Worm (Caenorhabditis elegans) whole organism, L4 larva: Measurements from ENCODE around the gene C34F6.9.

Source experiments
- D1046.2 ChIP-seq: fragments of 200-800 bp; sonication (Bioruptor generic); IDR thresholded peaks from 2 replicates; pipeline ENCODE4 v1.3.6; 2022; ENCODE audit warnings: missing genetic modification characterization, missing compliant biosample characterization
- F26F4.8 ChIP-seq: fragments of 200-800 bp; sonication (Bioruptor generic); conservative IDR thresholded peaks from 2 replicates; pipeline ENCODE4 v1.3.6; 2022; ENCODE audit warnings: missing genetic modification characterization, missing compliant biosample characterization
- F37D6.2 ChIP-seq: sonication (generic microtip); optimal IDR thresholded peaks from 2 replicates; lab custom pipeline; 2016; ENCODE audit warnings: mild to moderate bottlenecking, missing genetic modification characterization, missing compliant biosample characterization
- F44E2.7 ChIP-seq: fragments of 200-800 bp; sonication (Bioruptor generic); IDR thresholded peaks from 2 replicates; pipeline ENCODE4 v2.1.2; 2022; ENCODE audit warnings: missing genetic modification characterization, missing compliant biosample characterization
- T20F7.1 ChIP-seq: fragments of 200-800 bp; sonication (Bioruptor generic); optimal IDR thresholded peaks from 2 replicates; lab custom pipeline; 2018; ENCODE audit warnings: mild to moderate bottlenecking, missing genetic modification characterization, missing compliant biosample characterization
- Y75B8A.6 ChIP-seq: fragments of 200-800 bp; sonication (Bioruptor generic); IDR thresholded peaks from 2 replicates; pipeline ENCODE4 v1.3.6; 2022; ENCODE audit warnings: missing genetic modification reagents, missing genetic modification characterization, missing compliant biosample characterization
- ZK546.5 ChIP-seq, 2 experiments: sonication (generic microtip); optimal IDR thresholded peaks; 2 replicates each; lab custom pipeline; 2017; ENCODE audit warnings: missing biosample characterization in 2 of 2, missing genetic modification characterization in 2 of 2
- attf-4 ChIP-seq: sonication (generic microtip); optimal IDR thresholded peaks from 3 replicates; lab custom pipeline; 2017; ENCODE audit warnings: missing biosample characterization, missing genetic modification characterization
- ceh-20 ChIP-seq: fragments of 200-800 bp; sonication (Bioruptor generic); IDR thresholded peaks from 2 replicates; pipeline ENCODE4 v1.3.6; 2022; ENCODE audit warnings: missing genetic modification reagents, missing genetic modification characterization, missing compliant biosample characterization
- ceh-28 ChIP-seq: fragments of 150-350 bp; optimal IDR thresholded peaks from 2 replicates; lab custom pipeline; 2014; ENCODE audit warnings: missing biosample characterization, missing genetic modification reagents, missing genetic modification characterization
- ceh-32 ChIP-seq: sonication (generic microtip); optimal IDR thresholded peaks from 2 replicates; lab custom pipeline; 2016; ENCODE audit warnings: mild to moderate bottlenecking, missing genetic modification characterization, missing compliant biosample characterization; ENCODE audit not compliant: poor library complexity
- ceh-44 ChIP-seq: fragments of 200-800 bp; sonication (Bioruptor generic); IDR thresholded peaks from 2 replicates; pipeline ENCODE4 v1.3.6; 2022; ENCODE audit warnings: missing genetic modification reagents, missing genetic modification characterization, missing compliant biosample characterization
- ceh-62 ChIP-seq: sonication (generic microtip); optimal IDR thresholded peaks from 2 replicates; lab custom pipeline; 2017; ENCODE audit warnings: missing biosample characterization, missing genetic modification characterization
- ceh-82 ChIP-seq: sonication (generic microtip); optimal IDR thresholded peaks from 2 replicates; lab custom pipeline; 2017; ENCODE audit warnings: missing biosample characterization, missing genetic modification characterization
- ces-1 ChIP-seq: fragments of 150-350 bp; sonication (generic microtip); optimal IDR thresholded peaks from 4 replicates; lab custom pipeline; 2014; ENCODE audit warnings: missing biosample characterization, missing genetic modification reagents, missing genetic modification characterization
- cey-2 ChIP-seq: sonication (generic microtip); optimal IDR thresholded peaks from 3 replicates; lab custom pipeline; 2017; ENCODE audit warnings: missing genetic modification characterization, mild to moderate bottlenecking, missing compliant biosample characterization, antibody characterized with exemption, borderline replicate concordance; ENCODE audit not compliant: insufficient read depth
- ctbp-1 ChIP-seq: fragments of 200-800 bp; sonication (Bioruptor generic); IDR thresholded peaks from 2 replicates; pipeline ENCODE4 v1.3.6; 2022; ENCODE audit warnings: missing genetic modification reagents, missing genetic modification characterization, missing compliant biosample characterization
- daf-19 ChIP-seq: fragments of 200-800 bp; sonication (Bioruptor generic); conservative IDR thresholded peaks from 2 replicates; pipeline ENCODE4 v1.3.6; 2022; ENCODE audit warnings: missing genetic modification characterization, missing compliant biosample characterization
- duxl-1 ChIP-seq: sonication (generic microtip); optimal IDR thresholded peaks from 2 replicates; lab custom pipeline; 2016; ENCODE audit warnings: mild to moderate bottlenecking, missing genetic modification characterization, moderate library complexity, missing compliant biosample characterization; ENCODE audit not compliant: poor library complexity
- gei-8 ChIP-seq: fragments of 200-800 bp; sonication (Bioruptor generic); optimal IDR thresholded peaks from 2 replicates; lab custom pipeline; 2018; ENCODE audit warnings: mild to moderate bottlenecking, missing genetic modification characterization, missing compliant biosample characterization
- hmg-1.1 ChIP-seq: fragments of 200-800 bp; sonication (Bioruptor generic); IDR thresholded peaks from 2 replicates; pipeline ENCODE4 v1.3.6; 2022; ENCODE audit warnings: missing genetic modification reagents, missing genetic modification characterization, missing compliant biosample characterization
- jun-1 ChIP-seq: fragments of 150-350 bp; optimal IDR thresholded peaks from 2 replicates; lab custom pipeline; 2014; ENCODE audit warnings: missing biosample characterization, missing genetic modification reagents, missing genetic modification characterization
- lin-29 ChIP-seq: fragments of 200-800 bp; sonication (Bioruptor generic); IDR thresholded peaks from 2 replicates; pipeline ENCODE4 v1.3.6; 2022; ENCODE audit warnings: missing genetic modification reagents, missing genetic modification characterization, missing compliant biosample characterization
- lin-38 ChIP-seq: fragments of 200-800 bp; sonication (Bioruptor generic); IDR thresholded peaks from 2 replicates; pipeline ENCODE4 v1.3.6; 2022; ENCODE audit warnings: missing genetic modification reagents, missing genetic modification characterization, missing compliant biosample characterization
- lin-39 ChIP-seq: fragments of 150-350 bp; optimal IDR thresholded peaks from 2 replicates; lab custom pipeline; 2014; ENCODE audit warnings: missing biosample characterization, missing genetic modification reagents, missing genetic modification characterization
- madf-9 ChIP-seq: fragments of 200-800 bp; sonication (Bioruptor generic); conservative IDR thresholded peaks from 2 replicates; pipeline ENCODE4 v1.3.6; 2022; ENCODE audit warnings: missing genetic modification reagents, missing genetic modification characterization, missing compliant biosample characterization
- mdt-29 ChIP-seq: fragments of 200-800 bp; sonication (Bioruptor generic); IDR thresholded peaks from 2 replicates; pipeline ENCODE4 v1.3.6; 2022; ENCODE audit warnings: missing genetic modification reagents, missing genetic modification characterization, missing compliant biosample characterization
- mes-2 ChIP-seq: sonication (generic microtip); optimal IDR thresholded peaks from 2 replicates; lab custom pipeline; 2016; ENCODE audit warnings: missing genotype, mild to moderate bottlenecking, missing genetic modification characterization, missing compliant biosample characterization; ENCODE audit not compliant: poor library complexity, severe bottlenecking
- mxl-2 ChIP-seq: fragments of 200-800 bp; sonication (Bioruptor generic); conservative IDR thresholded peaks from 2 replicates; pipeline ENCODE4 v1.3.6; 2022; ENCODE audit warnings: missing genetic modification reagents, missing genetic modification characterization, missing compliant biosample characterization
- nhr-102 ChIP-seq: sonication (generic microtip); optimal IDR thresholded peaks from 2 replicates; lab custom pipeline; 2016; ENCODE audit warnings: mild to moderate bottlenecking, missing genetic modification characterization, moderate library complexity, missing compliant biosample characterization
- nhr-11 ChIP-seq: fragments of 150-350 bp; optimal IDR thresholded peaks from 2 replicates; lab custom pipeline; 2014; ENCODE audit warnings: missing biosample characterization, missing genetic modification characterization
- nhr-111 ChIP-seq: fragments of 200-800 bp; sonication (Bioruptor generic); optimal IDR thresholded peaks from 2 replicates; lab custom pipeline; 2018; ENCODE audit warnings: mild to moderate bottlenecking, missing genetic modification characterization, missing compliant biosample characterization
- nhr-237 ChIP-seq: sonication (generic microtip); optimal IDR thresholded peaks from 2 replicates; lab custom pipeline; 2017; ENCODE audit warnings: missing biosample characterization, missing genetic modification characterization
- nhr-25 ChIP-seq: sonication (generic microtip); optimal IDR thresholded peaks from 2 replicates; lab custom pipeline; 2017; ENCODE audit warnings: missing genetic modification characterization, mild to moderate bottlenecking, missing compliant biosample characterization, antibody characterized with exemption, moderate library complexity, borderline replicate concordance; ENCODE audit not compliant: insufficient read depth
- nhr-28 ChIP-seq: fragments of 150-350 bp; optimal IDR thresholded peaks from 2 replicates; lab custom pipeline; 2014; ENCODE audit warnings: missing biosample characterization, missing genetic modification characterization
- nhr-76 ChIP-seq: fragments of 150-350 bp; optimal IDR thresholded peaks from 2 replicates; lab custom pipeline; 2014; ENCODE audit warnings: missing biosample characterization, missing genetic modification characterization
- php-3 ChIP-seq: fragments of 200-800 bp; sonication (Bioruptor generic); IDR thresholded peaks from 2 replicates; pipeline ENCODE4 v1.3.6; 2022; ENCODE audit warnings: missing genetic modification reagents, missing genetic modification characterization, missing compliant biosample characterization
- pqm-1 ChIP-seq: sonication (generic microtip); optimal IDR thresholded peaks from 2 replicates; lab custom pipeline; 2017; ENCODE audit warnings: missing biosample characterization, missing genetic modification characterization
- rbr-2 ChIP-seq: sonication (generic microtip); optimal IDR thresholded peaks from 2 replicates; lab custom pipeline; 2016; ENCODE audit warnings: missing genotype, missing genetic modification characterization, missing compliant biosample characterization
- saeg-2 ChIP-seq: fragments of 200-800 bp; sonication (Bioruptor generic); IDR thresholded peaks from 2 replicates; pipeline ENCODE4 v1.3.6; 2022; ENCODE audit warnings: missing genetic modification reagents, missing genetic modification characterization, missing compliant biosample characterization
- sdz-12 ChIP-seq: fragments of 200-800 bp; sonication (Bioruptor generic); optimal IDR thresholded peaks from 2 replicates; lab custom pipeline; 2018; ENCODE audit warnings: mild to moderate bottlenecking, missing genetic modification characterization, missing compliant biosample characterization
- skn-1 ChIP-seq: fragments of 150-350 bp; optimal IDR thresholded peaks from 2 replicates; lab custom pipeline; 2014; ENCODE audit warnings: missing biosample characterization, missing genetic modification characterization
- snpc-4 ChIP-seq: fragments of 150-350 bp; optimal IDR thresholded peaks from 2 replicates; lab custom pipeline; 2014; ENCODE audit warnings: missing biosample characterization, missing genetic modification characterization
- spr-3 ChIP-seq: fragments of 200-800 bp; sonication (Bioruptor generic); optimal IDR thresholded peaks from 2 replicates; lab custom pipeline; 2018; ENCODE audit warnings: mild to moderate bottlenecking, missing genetic modification characterization, missing compliant biosample characterization
- tra-1 ChIP-seq: fragments of 200-800 bp; sonication (Bioruptor generic); IDR thresholded peaks from 2 replicates; pipeline ENCODE4 v1.3.6; 2022; ENCODE audit warnings: missing genetic modification reagents, missing genetic modification characterization, missing compliant biosample characterization
- unc-39 ChIP-seq: sonication (generic microtip); optimal IDR thresholded peaks from 2 replicates; lab custom pipeline; 2017; ENCODE audit warnings: missing biosample characterization, missing genetic modification characterization
- unc-62 ChIP-seq, 3 experiments: fragments of 150-350 bp in 1 of 3; sonication (generic microtip); optimal IDR thresholded peaks in 2 of 3; peaks in 1 of 3; 1 replicate in 1 of 3; 2 replicates in 2 of 3; lab custom pipeline; 2014 to 2017; ENCODE audit warnings: missing biosample characterization in 3 of 3, missing genetic modification characterization in 3 of 3, missing genetic modification reagents in 3 of 3, missing genotype in 1 of 3
- vab-7 ChIP-seq: fragments of 200-800 bp; sonication (Bioruptor generic); IDR thresholded peaks from 2 replicates; pipeline ENCODE4 v1.3.6; 2022; ENCODE audit warnings: missing genetic modification reagents, missing genetic modification characterization, missing compliant biosample characterization
- zag-1 ChIP-seq: fragments of 150-350 bp; optimal IDR thresholded peaks from 2 replicates; lab custom pipeline; 2014; ENCODE audit warnings: missing biosample characterization, missing genetic modification characterization
- ztf-11 ChIP-seq: fragments of 150-350 bp; optimal IDR thresholded peaks from 2 replicates; lab custom pipeline; 2014; ENCODE audit warnings: missing biosample characterization, missing genetic modification characterization
- ztf-7 ChIP-seq: fragments of 150-350 bp; optimal IDR thresholded peaks from 2 replicates; lab custom pipeline; 2014; ENCODE audit warnings: missing biosample characterization, missing genetic modification characterization

Gene C34F6.9

ce11 chrX:11206953-11207352 is 15.5 kb downstream of the C34F6.9 start, which contains the start of gene hst-2 (continued):
- TF ChIP-seq nhr-237 (tag; lab: Kevin White, UChicago) (no peak), sdz-12 (no peak), madf-9 (GFP tag; lab: Robert Waterston, UW) (no peak), php-3 (GFP tag; lab: Robert Waterston, UW) (peak; percentile 81), jun-1 (tag; lab: Kevin White, UChicago) (peak; percentile 63), nhr-76 (no peak), nhr-11 (tag; lab: Kevin White, UChicago) (peak; percentile 74), ztf-11 (tag; lab: Kevin White, UChicago) (no peak), nhr-25 (tag; lab: Kevin White, UChicago) (peak; percentile 31), daf-19 (GFP tag; lab: Robert Waterston, UW) (no peak), saeg-2 (GFP tag; lab: Robert Waterston, UW) (peak; percentile 70), nhr-28 (tag; lab: Kevin White, UChicago) (peak; percentile 71), unc-62 (GFP tag; optimal IDR thresholded peaks at IDR 0.05 in 1 of 2; lab: Kevin White, UChicago) (peak in 1 of 2 experiments; percentile 98), unc-62 (tag; optimal IDR thresholded peaks at IDR 0.05; lab: Kevin White, UChicago) (no peak), D1046.2 (GFP tag; lab: Robert Waterston, UW) (no peak), ceh-20 (GFP tag; lab: Robert Waterston, UW) (peak; percentile 86), hmg-1.1 (GFP tag; lab: Robert Waterston, UW) (peak; percentile 89), skn-1 (no peak), F37D6.2 (peak; percentile 68), lin-38 (peak; percentile 75), F26F4.8 (GFP tag; lab: Robert Waterston, UW) (no peak), rbr-2 (tag; lab: Kevin White, UChicago) (peak; percentile 89), ceh-44 (GFP tag; lab: Robert Waterston, UW) (no peak), Y75B8A.6 (GFP tag; lab: Robert Waterston, UW) (no peak), ceh-82 (tag; lab: Kevin White, UChicago) (no peak), pqm-1 (tag; lab: Kevin White, UChicago) (no peak), T20F7.1 (GFP tag; lab: Kevin White, UChicago) (peak; percentile 74), nhr-111 (GFP tag; lab: Kevin White, UChicago) (no peak), ces-1 (GFP tag; lab: Kevin White, UChicago) (peak; percentile 9), cey-2 (no peak), ceh-28 (tag; lab: Kevin White, UChicago) (no peak), spr-3 (GFP tag; lab: Kevin White, UChicago) (peak; percentile 56), attf-4 (tag; lab: Kevin White, UChicago) (no peak), lin-29 (0 out of 2 replicates have a peak, but pooled peaks have one; percentile 67), ceh-62 (tag; lab: Kevin White, UChicago) (no peak), mes-2 (peak; percentile 90), ztf-7 (tag; lab: Kevin White, UChicago) (peak; percentile 79), vab-7 (GFP tag; lab: Robert Waterston, UW) (no peak), duxl-1 (tag; lab: Kevin White, UChicago) (peak; percentile 91), snpc-4 (tag; lab: Kevin White, UChicago) (no peak), tra-1 (peak; percentile 80; the same call in 1 of the 2 replicates), mdt-29 (GFP tag; lab: Robert Waterston, UW) (peak; percentile 68; the same call in 1 of the 2 replicates), ZK546.5 (tag; optimal IDR thresholded peaks at IDR 0.05; lab: Kevin White, UChicago) (no peak), F44E2.7 (GFP tag; lab: Robert Waterston, UW) (no peak), nhr-102 (tag; lab: Kevin White, UChicago) (peak; percentile 93), gei-8 (no peak), ctbp-1 (GFP tag; lab: Robert Waterston, UW) (peak; percentile 77; the same call in 1 of the 2 replicates), zag-1 (tag; lab: Kevin White, UChicago) (no peak), unc-39 (tag; lab: Kevin White, UChicago) (no peak), ceh-32 (peak; percentile 43), mxl-2 (GFP tag; lab: Robert Waterston, UW) (no peak), lin-39 (tag; lab: Kevin White, UChicago) (no peak)
